Fruit fly (Drosophila melanogaster): Measurements from ENCODE around the gene CG13003.

CG13003 gene

dm6 chrX:16811213-16811749 lies 65.1 kb downstream of the CG13003 start, which contains the start of gene CG4829 (continued):
- TF ChIP-seq CG12391 (tag; optimal IDR thresholded peaks at IDR 0.05) (peak; percentile 85), Fer3 (tag; optimal IDR thresholded peaks at IDR 0.05) (peak; percentile 91), dpn (GFP tag; optimal IDR thresholded peaks at IDR 0.05) (peak; percentile 88 to 91), CG31365 (tag; optimal IDR thresholded peaks at IDR 0.05) (peak; percentile 82), chif (GFP tag; optimal IDR thresholded peaks at IDR 0.05) (peak; percentile 88 to 89), kay (GFP tag; optimal IDR thresholded peaks at IDR 0.05) (peak; percentile 74), yki (optimal IDR thresholded peaks at IDR 0.05) (no peak), Dip2 (GFP tag; IDR thresholded peaks at IDR 0.05) (peak; percentile 45; the same call in 1 of the 2 replicates), cato (GFP tag; optimal IDR thresholded peaks at IDR 0.05; ENCODE audit: borderline replicate concordance) (peak; percentile 69), inv (GFP tag; IDR thresholded peaks at IDR 0.05; ENCODE audit: partially characterized antibody) (no peak), Poxn (GFP tag; IDR thresholded peaks at IDR 0.05) (peak; percentile 25; the same call in 1 of the 2 replicates), ssp (GFP tag; IDR thresholded peaks at IDR 0.05) (peak; percentile 79), chm (GFP tag; IDR thresholded peaks at IDR 0.05) (peak; percentile 87; the same call in 1 of the 2 replicates), CG12299 (tag; optimal IDR thresholded peaks at IDR 0.05) (peak; percentile 79), Dbx (GFP tag; IDR thresholded peaks at IDR 0.05) (peak; percentile 82), CG18011 (GFP tag; optimal IDR thresholded peaks at IDR 0.05) (peak; percentile 52), nerfin-2 (GFP tag; IDR thresholded peaks at IDR 0.05; ENCODE audit: partially characterized antibody) (no peak), sim (GFP tag; IDR thresholded peaks at IDR 0.05) (peak; percentile 74), CG18764 (GFP tag; optimal IDR thresholded peaks at IDR 0.05) (peak; percentile 77), CG3726 (GFP tag; IDR thresholded peaks at IDR 0.05) (peak; percentile 74; the same call in 1 of the 3 replicates), CG8924 (tag; optimal IDR thresholded peaks at IDR 0.05) (peak; percentile 92), gt (GFP tag; IDR thresholded peaks at IDR 0.05) (no peak; the same call in 1 of the 2 replicates), grn (GFP tag; optimal IDR thresholded peaks at IDR 0.05) (no peak), tin (GFP tag; optimal IDR thresholded peaks at IDR 0.05) (peak; percentile 88), sisA (GFP tag; IDR thresholded peaks at IDR 0.05) (peak; percentile 92), CG33213 (GFP tag; optimal IDR thresholded peaks at IDR 0.05) (peak; percentile 85), CG3065 (GFP tag; optimal IDR thresholded peaks at IDR 0.05) (peak; percentile 29), ftz-f1 (GFP tag; optimal IDR thresholded peaks at IDR 0.05) (no peak), so (GFP tag; IDR thresholded peaks at IDR 0.05) (peak; percentile 89), Sin3A (optimal IDR thresholded peaks at IDR 0.05) (no peak), gem (tag; optimal IDR thresholded peaks at IDR 0.05) (peak; percentile 91), oc (tag; optimal IDR thresholded peaks at IDR 0.05) (peak; percentile 85), ro (GFP tag; IDR thresholded peaks at IDR 0.05) (peak; percentile 73), CG9797 (GFP tag; optimal IDR thresholded peaks at IDR 0.05) (no peak), ara (GFP tag; IDR thresholded peaks at IDR 0.05) (peak; percentile 84), twi (tag; optimal IDR thresholded peaks at IDR 0.05) (peak; percentile 72), CG11695 (GFP tag; IDR thresholded peaks at IDR 0.05) (peak; percentile 95), ATbp (GFP tag; optimal IDR thresholded peaks at IDR 0.05) (peak; percentile 90), cad (GFP tag; optimal IDR thresholded peaks at IDR 0.05) (no peak), CG4328 (GFP tag; optimal IDR thresholded peaks at IDR 0.05) (peak; percentile 81), CG16779 (GFP tag; IDR thresholded peaks at IDR 0.05) (0 out of 2 replicates have a peak, but pooled peaks have one; percentile 49), odd (GFP tag; optimal IDR thresholded peaks at IDR 0.05) (peak; percentile 82), HLH3B (GFP tag; IDR thresholded peaks at IDR 0.05) (peak; percentile 93), E2f1 (GFP tag; IDR thresholded peaks at IDR 0.05) (peak; percentile 85), Abd-B (GFP tag; optimal IDR thresholded peaks at IDR 0.05) (peak; percentile 69), Oaz (GFP tag; IDR thresholded peaks at IDR 0.05) (peak; percentile 81), CG4617 (GFP tag; optimal IDR thresholded peaks at IDR 0.05; ENCODE audit: borderline replicate concordance) (peak; percentile 33), Xrp1 (GFP tag; IDR thresholded peaks at IDR 0.05) (peak; percentile 87), BEAF-32 (GFP tag; optimal IDR thresholded peaks at IDR 0.05) (no peak), lmd (GFP tag; IDR thresholded peaks at IDR 0.05) (peak; percentile 92), Nf-YC (tag; optimal IDR thresholded peaks at IDR 0.05) (peak; percentile 80)
